Fruit fly (Drosophila melanogaster) whole organism, adult: Measurements from ENCODE around the gene Mob2.

Experiments
- CG11617 ChIP-seq: fragments of 200-800 bp; sonication (Bioruptor generic); optimal IDR thresholded peaks from 2 replicates; lab custom pipeline; 2017; ENCODE audit warnings: mild to moderate bottlenecking, missing biosample characterization, missing genetic modification reagents, missing genetic modification characterization
- CG12768 ChIP-seq: fragments of 200-800 bp; sonication (Bioruptor generic); optimal IDR thresholded peaks from 2 replicates; lab custom pipeline; 2017; ENCODE audit warnings: missing biosample characterization, missing genetic modification characterization, mild to moderate bottlenecking, moderate library complexity, missing genetic modification reagents
- CG14711 ChIP-seq: fragments of 200-800 bp; sonication (Bioruptor generic); optimal IDR thresholded peaks from 2 replicates; lab custom pipeline; 2018; ENCODE audit warnings: missing biosample characterization, mild to moderate bottlenecking, missing genetic modification characterization, moderate library complexity
- CG1620 ChIP-seq: fragments of 200-800 bp; sonication (Bioruptor generic); optimal IDR thresholded peaks from 2 replicates; lab custom pipeline; 2016; ENCODE audit warnings: missing biosample characterization, missing genetic modification characterization
- CG33017 ChIP-seq: fragments of 200-800 bp; sonication (Bioruptor generic); optimal IDR thresholded peaks from 2 replicates; lab custom pipeline; 2018; ENCODE audit warnings: missing biosample characterization, mild to moderate bottlenecking, missing genetic modification characterization, moderate library complexity
- CG5204 ChIP-seq: fragments of 200-800 bp; sonication (Bioruptor generic); optimal IDR thresholded peaks from 2 replicates; lab custom pipeline; 2016; ENCODE audit warnings: missing biosample characterization, missing genetic modification characterization
- CG7045 ChIP-seq: fragments of 200-800 bp; sonication (Bioruptor generic); optimal IDR thresholded peaks from 2 replicates; lab custom pipeline; 2017; ENCODE audit warnings: missing biosample characterization, mild to moderate bottlenecking, missing genetic modification characterization
- CG7101 ChIP-seq: fragments of 200-800 bp; sonication (Bioruptor generic); optimal IDR thresholded peaks from 2 replicates; lab custom pipeline; 2018; ENCODE audit warnings: missing biosample characterization, mild to moderate bottlenecking, missing genetic modification characterization, moderate library complexity
- Clk ChIP-seq: fragments of 200-800 bp; sonication (Bioruptor generic); optimal IDR thresholded peaks from 2 replicates; lab custom pipeline; 2017; ENCODE audit warnings: missing biosample characterization, missing genetic modification characterization
- Crg-1 ChIP-seq: fragments of 200-800 bp; sonication (Bioruptor generic); optimal IDR thresholded peaks from 2 replicates; lab custom pipeline; 2016; ENCODE audit warnings: missing biosample characterization, missing genetic modification characterization
- Hr96 ChIP-seq: fragments of 200-800 bp; sonication (Bioruptor generic); optimal IDR thresholded peaks from 2 replicates; lab custom pipeline; 2016; ENCODE audit warnings: missing biosample characterization, missing genetic modification characterization
- Mnt ChIP-seq: fragments of 200-800 bp; sonication (Bioruptor generic); optimal IDR thresholded peaks from 2 replicates; lab custom pipeline; 2016; ENCODE audit warnings: missing biosample characterization, mild to moderate bottlenecking, missing genetic modification characterization
- bab1 ChIP-seq: fragments of 200-800 bp; sonication (Bioruptor generic); optimal IDR thresholded peaks from 3 replicates; lab custom pipeline; 2019; ENCODE audit warnings: missing biosample characterization, mild to moderate bottlenecking, missing genetic modification characterization, moderate library complexity
- cic ChIP-seq: fragments of 200-800 bp; sonication (Bioruptor generic); optimal IDR thresholded peaks from 2 replicates; lab custom pipeline; 2017; ENCODE audit warnings: missing biosample characterization, mild to moderate bottlenecking, missing genetic modification characterization, moderate library complexity
- cnc ChIP-seq, 2 experiments: fragments of >200 bp; optimal IDR thresholded peaks; 2 replicates each; lab custom pipeline; 2017
- kay ChIP-seq: fragments of 200-800 bp; sonication (Bioruptor generic); peaks from one replicate; lab custom pipeline; 2016; ENCODE audit warnings: missing biosample characterization, missing genetic modification characterization, borderline replicate concordance
- ovo ChIP-seq: fragments of 200-800 bp; sonication (Bioruptor generic); optimal IDR thresholded peaks from 2 replicates; lab custom pipeline; 2016; ENCODE audit warnings: missing biosample characterization, missing genetic modification characterization
- pad ChIP-seq: fragments of 200-800 bp; sonication (Bioruptor generic); optimal IDR thresholded peaks from 3 replicates; lab custom pipeline; 2017; ENCODE audit warnings: missing biosample characterization, missing genetic modification characterization, mild to moderate bottlenecking, moderate library complexity, missing genetic modification reagents
- tj ChIP-seq: fragments of 200-800 bp; sonication (Bioruptor generic); optimal IDR thresholded peaks from 3 replicates; lab custom pipeline; 2017; ENCODE audit warnings: missing biosample characterization, mild to moderate bottlenecking, missing genetic modification characterization, moderate library complexity
- toe ChIP-seq: fragments of 200-800 bp; sonication (Bioruptor generic); optimal IDR thresholded peaks from 2 replicates; lab custom pipeline; 2016; ENCODE audit warnings: missing biosample characterization, missing genetic modification characterization

Gene Mob2

DNA sequence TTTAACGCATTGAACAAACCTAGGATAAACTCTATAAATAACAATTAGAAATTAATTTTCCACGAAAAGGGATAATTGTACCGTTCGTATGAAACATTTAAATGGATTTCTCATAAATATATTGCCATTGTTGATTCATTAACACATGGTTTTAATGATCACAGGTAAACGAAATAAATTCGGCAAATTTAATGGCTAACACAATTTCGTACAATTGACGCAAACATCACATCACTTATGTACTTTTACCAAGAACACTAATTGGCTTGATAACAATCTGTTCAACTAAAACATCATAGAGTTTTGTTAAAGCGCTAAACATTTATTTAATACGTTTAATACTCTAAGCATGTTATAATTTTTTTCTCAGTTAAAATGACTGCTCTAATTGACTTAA is 8.4 kb downstream of the Mob2 start:
- TF ChIP-seq Clk (GFP tag; lab: Kevin White, UChicago): no peak
- no peak for TF ChIP-seq CG7045 (GFP tag; lab: Kevin White, UChicago)
- no peak for TF ChIP-seq CG14711
- no peak for TF ChIP-seq Crg-1 (GFP tag; lab: Kevin White, UChicago)
- TF ChIP-seq CG12768: no peak
- TF ChIP-seq CG7101 (tag; lab: Kevin White, UChicago): no peak
- no peak for TF ChIP-seq CG33017 (tag; lab: Kevin White, UChicago)
- no peak for TF ChIP-seq CG11617
- no peak for TF ChIP-seq cic (GFP tag; lab: Kevin White, UChicago)
- TF ChIP-seq CG1620 (GFP tag; lab: Kevin White, UChicago): no peak
- no peak for TF ChIP-seq ovo
- no peak for TF ChIP-seq kay (GFP tag; lab: Kevin White, UChicago)
- no peak for TF ChIP-seq pad (GFP tag; lab: Kevin White, UChicago)

DNA sequence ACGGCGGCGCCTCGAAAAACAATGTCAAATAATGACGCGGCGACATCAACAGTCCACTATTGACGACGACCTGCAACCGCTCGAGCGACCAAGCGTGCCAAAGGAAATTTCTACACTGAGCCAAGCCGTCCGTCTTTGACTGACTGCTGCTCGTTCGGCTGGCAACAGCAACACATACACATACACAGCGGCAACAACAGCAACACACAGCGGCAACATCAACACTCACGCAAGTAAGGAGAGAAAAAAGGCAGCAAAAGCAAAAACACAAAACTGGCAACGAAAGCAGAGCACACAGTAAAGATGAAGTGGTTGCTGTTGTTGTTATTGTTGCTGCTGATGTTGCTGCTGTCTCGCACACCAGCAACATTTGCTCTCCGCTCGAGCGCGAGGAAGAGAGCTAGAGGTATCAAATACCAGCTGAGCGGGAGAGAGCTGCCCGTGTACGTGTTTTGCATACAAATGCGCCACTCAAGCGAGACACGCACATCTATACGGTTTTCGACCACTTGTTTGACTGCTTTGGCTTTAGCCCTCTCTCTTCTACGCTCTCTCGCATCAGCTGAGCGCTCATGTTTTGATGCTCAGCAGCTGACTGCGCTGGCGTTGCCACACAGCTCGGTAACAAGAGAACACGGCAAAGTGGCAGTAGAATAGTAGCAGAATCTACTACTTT is 8.9 kb downstream of the Mob2 start:
- TF ChIP-seq cnc (optimal IDR thresholded peaks at IDR 0.05; lab: Kevin White, UChicago): no peak
- TF ChIP-seq kay (GFP tag; lab: Kevin White, UChicago): no peak
- TF ChIP-seq CG5204 (GFP tag; lab: Kevin White, UChicago): no peak
- TF ChIP-seq CG11617: peak; percentile 32
- TF ChIP-seq tj (GFP tag; lab: Kevin White, UChicago): peak; percentile 85
- TF ChIP-seq CG7045 (GFP tag; lab: Kevin White, UChicago): no peak
- no peak for TF ChIP-seq ovo
- TF ChIP-seq CG1620 (GFP tag; lab: Kevin White, UChicago): no peak
- no peak for TF ChIP-seq Hr96
- no peak for TF ChIP-seq Clk (GFP tag; lab: Kevin White, UChicago)
- TF ChIP-seq CG7101 (tag; lab: Kevin White, UChicago): peak; percentile 38
- peak; percentile 72 for TF ChIP-seq Mnt (GFP tag; lab: Kevin White, UChicago)
- TF ChIP-seq CG33017 (tag; lab: Kevin White, UChicago): peak; percentile 22
- peak; percentile 57 for TF ChIP-seq bab1 (GFP tag; lab: Kevin White, UChicago)
- TF ChIP-seq toe (GFP tag; lab: Kevin White, UChicago): no peak
- no peak for TF ChIP-seq CG14711
- TF ChIP-seq CG12768: peak; percentile 87
- peak; percentile 90 for TF ChIP-seq cic (GFP tag; lab: Kevin White, UChicago)
- peak; percentile 22 for TF ChIP-seq pad (GFP tag; lab: Kevin White, UChicago)
- peak; percentile 25 for TF ChIP-seq Crg-1 (GFP tag; lab: Kevin White, UChicago)

dm6 chr3L:11551949-11552348 is 10.1 kb downstream of the Mob2 start:
- TF ChIP-seq cnc (optimal IDR thresholded peaks at IDR 0.05; lab: Kevin White, UChicago) (no peak), Clk (GFP tag; lab: Kevin White, UChicago) (no peak), ovo (no peak), CG7101 (tag; lab: Kevin White, UChicago) (no peak), CG1620 (GFP tag; lab: Kevin White, UChicago) (no peak), Hr96 (no peak), bab1 (GFP tag; lab: Kevin White, UChicago) (no peak), CG5204 (GFP tag; lab: Kevin White, UChicago) (no peak), Mnt (GFP tag; lab: Kevin White, UChicago) (no peak), Crg-1 (GFP tag; lab: Kevin White, UChicago) (no peak), tj (GFP tag; lab: Kevin White, UChicago) (peak; percentile 1), CG7045 (GFP tag; lab: Kevin White, UChicago) (no peak), CG14711 (peak; percentile 19), pad (GFP tag; lab: Kevin White, UChicago) (no peak), cic (GFP tag; lab: Kevin White, UChicago) (no peak), kay (GFP tag; lab: Kevin White, UChicago) (no peak), CG12768 (no peak), CG11617 (no peak), CG33017 (tag; lab: Kevin White, UChicago) (peak; percentile 11), toe (GFP tag; lab: Kevin White, UChicago) (no peak)

- peak; percentile 89 for TF ChIP-seq tj (GFP tag; lab: Kevin White, UChicago)
- no peak for TF ChIP-seq CG33017 (tag; lab: Kevin White, UChicago)
Observed at dm6 chr3L:11550359-11551056, 11.5 kb downstream of the Mob2 start.

dm6 chr3L:11549432-11549831 is 12.6 kb downstream of the Mob2 start:
- TF ChIP-seq Crg-1 (GFP tag; lab: Kevin White, UChicago): no peak
- peak; percentile 59 for TF ChIP-seq tj (GFP tag; lab: Kevin White, UChicago)

DNA sequence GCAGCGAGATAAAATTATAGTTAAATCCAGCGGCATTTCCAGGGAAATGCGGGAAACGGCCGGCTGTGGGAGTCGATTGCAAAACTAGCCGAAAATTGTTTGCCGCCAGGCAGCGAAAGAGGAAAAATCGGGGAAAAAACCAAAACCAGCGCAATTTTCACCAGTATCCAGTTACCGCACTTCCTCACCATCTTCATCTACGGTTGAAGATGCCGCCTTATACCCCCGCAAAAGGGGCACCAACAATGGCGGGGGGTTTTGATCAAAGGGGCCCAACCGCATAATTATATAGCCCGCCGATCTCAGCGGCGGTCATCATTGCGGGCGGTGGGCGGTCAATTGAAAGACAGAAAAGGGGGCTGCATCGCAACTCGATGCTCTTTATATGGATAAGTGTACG is 14.0 kb downstream of the Mob2 start:
- TF ChIP-seq CG5204 (GFP tag; lab: Kevin White, UChicago) (no peak), tj (GFP tag; lab: Kevin White, UChicago) (peak; percentile 82), pad (GFP tag; lab: Kevin White, UChicago) (no peak), CG7045 (GFP tag; lab: Kevin White, UChicago) (no peak), Hr96 (no peak)
